Fruit fly (Drosophila melanogaster) whole organism, prepupa: ENCODE data around the gene CG9588.

Experiments used
- Blimp-1 ChIP-seq: fragments of 200-800 bp; sonication (Bioruptor generic); optimal IDR thresholded peaks from 3 replicates; lab custom pipeline; 2017; ENCODE audit warnings: missing biosample characterization, missing genetic modification characterization, mild to moderate bottlenecking, moderate library complexity, missing genetic modification reagents
- CG10631 ChIP-seq: fragments of 200-800 bp; sonication (Bioruptor generic); optimal IDR thresholded peaks from 2 replicates; lab custom pipeline; 2016; ENCODE audit warnings: missing biosample characterization, missing genetic modification characterization
- CG10669 ChIP-seq: fragments of 200-800 bp; sonication (Bioruptor generic); optimal IDR thresholded peaks from 3 replicates; lab custom pipeline; 2018; ENCODE audit warnings: missing biosample characterization, mild to moderate bottlenecking, missing genetic modification characterization, moderate library complexity
- CG11294 ChIP-seq: fragments of 200-800 bp; sonication (Bioruptor generic); IDR thresholded peaks from 2 replicates; pipeline ENCODE4 v1.3.6; 2022; ENCODE audit warnings: missing biosample characterization, missing genetic modification characterization
- CG11762 ChIP-seq: fragments of 200-800 bp; sonication (Bioruptor generic); optimal IDR thresholded peaks from 3 replicates; lab custom pipeline; 2016; ENCODE audit warnings: missing biosample characterization, missing genetic modification characterization; ENCODE audit not compliant: insufficient read depth
- CG11902 ChIP-seq: fragments of 200-800 bp; sonication (Bioruptor generic); optimal IDR thresholded peaks from 3 replicates; lab custom pipeline; 2016; ENCODE audit warnings: missing biosample characterization, missing genetic modification characterization
- CG15336 ChIP-seq: fragments of 200-800 bp; sonication (Bioruptor generic); IDR thresholded peaks from 2 replicates; pipeline ENCODE4 v1.3.6; 2022; ENCODE audit warnings: missing biosample characterization, missing genetic modification characterization
- CG1621 ChIP-seq: fragments of 200-800 bp; sonication (Bioruptor generic); optimal IDR thresholded peaks from 3 replicates; lab custom pipeline; 2018; ENCODE audit warnings: missing biosample characterization, mild to moderate bottlenecking, missing genetic modification characterization
- CG16779 ChIP-seq: fragments of 200-800 bp; sonication (Bioruptor generic); optimal IDR thresholded peaks from 3 replicates; lab custom pipeline; 2017; ENCODE audit warnings: missing biosample characterization, mild to moderate bottlenecking, missing genetic modification characterization
- CG3032 ChIP-seq: fragments of 200-800 bp; optimal IDR thresholded peaks from 2 replicates; lab custom pipeline; 2019; ENCODE audit warnings: missing biosample characterization, mild to moderate bottlenecking, missing genetic modification characterization, moderate library complexity
- CG34406 ChIP-seq: fragments of 200-800 bp; sonication (Bioruptor generic); optimal IDR thresholded peaks from 3 replicates; lab custom pipeline; 2016; ENCODE audit warnings: missing biosample characterization, missing genetic modification characterization
- CG4318 ChIP-seq: fragments of 200-800 bp; sonication (Bioruptor generic); optimal IDR thresholded peaks from 3 replicates; lab custom pipeline; 2017; ENCODE audit warnings: missing biosample characterization, mild to moderate bottlenecking, missing genetic modification characterization
- CG6808 ChIP-seq: fragments of 200-800 bp; sonication (Bioruptor generic); optimal IDR thresholded peaks from 3 replicates; lab custom pipeline; 2017; ENCODE audit warnings: missing biosample characterization, missing genetic modification characterization, mild to moderate bottlenecking, moderate library complexity, missing genetic modification reagents
- CG6854 ChIP-seq: fragments of 200-800 bp; sonication (Bioruptor generic); optimal IDR thresholded peaks from 2 replicates; lab custom pipeline; 2017; ENCODE audit warnings: missing biosample characterization, mild to moderate bottlenecking, missing genetic modification characterization
- CG7368 ChIP-seq: fragments of 200-800 bp; sonication (Bioruptor generic); optimal IDR thresholded peaks from 3 replicates; lab custom pipeline; 2016; ENCODE audit warnings: missing biosample characterization, missing genetic modification characterization
- CG8119 ChIP-seq: fragments of 200-800 bp; sonication (Bioruptor generic); IDR thresholded peaks from 3 replicates; pipeline ENCODE4 v1.3.6; 2022; ENCODE audit warnings: missing biosample characterization, missing genetic modification characterization
- CG8632 ChIP-seq: fragments of 200-800 bp; sonication (Bioruptor generic); optimal IDR thresholded peaks from 3 replicates; lab custom pipeline; 2016; ENCODE audit warnings: missing biosample characterization, missing genetic modification characterization
- CG9139 ChIP-seq: fragments of 200-800 bp; sonication (Bioruptor generic); optimal IDR thresholded peaks from 3 replicates; lab custom pipeline; 2017; ENCODE audit warnings: missing biosample characterization, mild to moderate bottlenecking, missing genetic modification characterization
- Eip75B ChIP-seq: fragments of 200-800 bp; sonication (Bioruptor generic); optimal IDR thresholded peaks from 3 replicates; lab custom pipeline; 2016; ENCODE audit warnings: missing biosample characterization, missing genetic modification characterization
- Eip78C ChIP-seq: fragments of 200-800 bp; sonication (Bioruptor generic); peaks from one replicate; lab custom pipeline; 2016; ENCODE audit warnings: missing biosample characterization, missing genetic modification characterization
- Ets21C ChIP-seq: fragments of 200-800 bp; sonication (Bioruptor generic); optimal IDR thresholded peaks from 3 replicates; lab custom pipeline; 2016; ENCODE audit warnings: missing biosample characterization, missing genetic modification characterization
- Gug ChIP-seq: fragments of 200-800 bp; sonication (Bioruptor generic); IDR thresholded peaks from 2 replicates; pipeline ENCODE4 v1.3.6; 2022; ENCODE audit warnings: missing biosample characterization, missing genetic modification characterization
- Hr38 ChIP-seq: sonication (Bioruptor generic); optimal IDR thresholded peaks from 2 replicates; lab custom pipeline; 2016; ENCODE audit warnings: missing biosample characterization, missing genetic modification characterization
- Hr39 ChIP-seq: fragments of 200-800 bp; sonication (Bioruptor generic); optimal IDR thresholded peaks from 2 replicates; lab custom pipeline; 2016; ENCODE audit warnings: missing biosample characterization, missing genetic modification characterization
- Hr4 ChIP-seq: fragments of 200-800 bp; sonication (Bioruptor generic); optimal IDR thresholded peaks from 3 replicates; lab custom pipeline; 2016; ENCODE audit warnings: missing biosample characterization, missing genetic modification characterization
- Lpt ChIP-seq: fragments of 200-800 bp; sonication (Bioruptor generic); optimal IDR thresholded peaks from 3 replicates; lab custom pipeline; 2016; ENCODE audit warnings: missing biosample characterization, missing genetic modification characterization
- OdsH ChIP-seq: fragments of 200-800 bp; sonication (Bioruptor generic); optimal IDR thresholded peaks from 3 replicates; lab custom pipeline; 2016; ENCODE audit warnings: missing biosample characterization, missing genetic modification characterization
- Smox ChIP-seq: fragments of 200-800 bp; sonication (Bioruptor generic); optimal IDR thresholded peaks from 3 replicates; lab custom pipeline; 2016; ENCODE audit warnings: missing biosample characterization, missing genetic modification characterization
- Sox102F ChIP-seq: fragments of 200-800 bp; sonication (Bioruptor generic); optimal IDR thresholded peaks from 2 replicates; lab custom pipeline; 2016; ENCODE audit warnings: missing biosample characterization, mild to moderate bottlenecking, missing genetic modification characterization
- Sox14 ChIP-seq: fragments of 200-800 bp; sonication (Bioruptor generic); optimal IDR thresholded peaks from 3 replicates; lab custom pipeline; 2016; ENCODE audit warnings: missing biosample characterization, missing genetic modification characterization
- Sox15 ChIP-seq: fragments of 200-800 bp; sonication (Bioruptor generic); optimal IDR thresholded peaks from 3 replicates; lab custom pipeline; 2016; ENCODE audit warnings: missing biosample characterization, missing genetic modification characterization
- acj6 ChIP-seq: fragments of 200-800 bp; sonication (Bioruptor generic); optimal IDR thresholded peaks from 3 replicates; lab custom pipeline; 2016; ENCODE audit warnings: missing biosample characterization, missing genetic modification characterization
- dac ChIP-seq: fragments of 200-800 bp; sonication (Bioruptor generic); optimal IDR thresholded peaks from 2 replicates; lab custom pipeline; 2017; ENCODE audit warnings: missing biosample characterization, mild to moderate bottlenecking, missing genetic modification characterization
- dsx ChIP-seq: fragments of 200-800 bp; optimal IDR thresholded peaks from 3 replicates; lab custom pipeline; 2019; ENCODE audit warnings: missing biosample characterization, mild to moderate bottlenecking, missing genetic modification characterization, moderate library complexity; ENCODE audit not compliant: poor library complexity, severe bottlenecking
- eg ChIP-seq: fragments of 200-800 bp; sonication (Bioruptor generic); IDR thresholded peaks from 3 replicates; pipeline ENCODE4 v1.3.6; 2022; ENCODE audit warnings: missing biosample characterization, missing genetic modification characterization
- esn ChIP-seq: fragments of 200-800 bp; sonication (Bioruptor generic); optimal IDR thresholded peaks from 2 replicates; lab custom pipeline; 2016; ENCODE audit warnings: missing biosample characterization, mild to moderate bottlenecking, missing genetic modification characterization, moderate library complexity
- fd59A ChIP-seq: fragments of 200-800 bp; sonication (Bioruptor generic); optimal IDR thresholded peaks from 2 replicates; lab custom pipeline; 2017; ENCODE audit warnings: missing biosample characterization, mild to moderate bottlenecking, missing genetic modification characterization, missing genetic modification reagents
- fkh ChIP-seq: fragments of 200-800 bp; sonication (Bioruptor generic); optimal IDR thresholded peaks from 3 replicates; lab custom pipeline; 2017; ENCODE audit warnings: missing biosample characterization, mild to moderate bottlenecking, missing genetic modification characterization, moderate library complexity
- lz ChIP-seq: fragments of 200-800 bp; sonication (Bioruptor generic); optimal IDR thresholded peaks from 3 replicates; lab custom pipeline; 2016; ENCODE audit warnings: missing biosample characterization, missing genetic modification characterization
- net ChIP-seq: fragments of 200-800 bp; sonication (Bioruptor generic); optimal IDR thresholded peaks from 3 replicates; lab custom pipeline; 2016; ENCODE audit warnings: missing biosample characterization, missing genetic modification characterization
- pdm3 ChIP-seq: fragments of 200-800 bp; sonication (Bioruptor generic); optimal IDR thresholded peaks from 3 replicates; lab custom pipeline; 2016; ENCODE audit warnings: missing biosample characterization, missing genetic modification characterization
- salr ChIP-seq, 2 experiments: fragments of 200-800 bp; sonication (Bioruptor generic); optimal IDR thresholded peaks; 3 replicates each; lab custom pipeline; 2016 to 2018; ENCODE audit warnings: missing biosample characterization in 2 of 2, missing genetic modification characterization in 2 of 2, mild to moderate bottlenecking in 1 of 2
- spab ChIP-seq: fragments of 200-800 bp; sonication (Bioruptor generic); optimal IDR thresholded peaks from 2 replicates; lab custom pipeline; 2017; ENCODE audit warnings: missing biosample characterization, mild to moderate bottlenecking, missing genetic modification characterization, missing genetic modification reagents
- ss ChIP-seq, 2 experiments: fragments of 200-800 bp; sonication (Bioruptor generic); optimal IDR thresholded peaks; 2 replicates in 1 of 2; 3 replicates in 1 of 2; lab custom pipeline; 2017 to 2018; ENCODE audit warnings: mild to moderate bottlenecking in 2 of 2, missing biosample characterization in 2 of 2, missing genetic modification characterization in 2 of 2, moderate library complexity in 1 of 2
- topi ChIP-seq: fragments of 200-800 bp; sonication (Bioruptor generic); optimal IDR thresholded peaks from 3 replicates; lab custom pipeline; 2016; ENCODE audit warnings: missing biosample characterization, missing genetic modification characterization
- vri ChIP-seq: fragments of 200-800 bp; sonication (Bioruptor generic); optimal IDR thresholded peaks from 3 replicates; lab custom pipeline; 2016; ENCODE audit warnings: missing biosample characterization, mild to moderate bottlenecking, missing genetic modification characterization

The CG9588 gene

dm6 chr3R:13715012-13715673 is 38.7 kb upstream of the CG9588 start, which contains the start of gene kmr (continued):
- TF ChIP-seq salr (GFP tag; optimal IDR thresholded peaks at IDR 0.05; lab: Kevin White, UChicago) = no peak
- no peak for TF ChIP-seq dac (GFP tag; lab: Kevin White, UChicago)
- no peak for TF ChIP-seq CG9139
- TF ChIP-seq Gug = no peak
- TF ChIP-seq Hr39 (GFP tag; lab: Kevin White, UChicago) = no peak
- TF ChIP-seq CG3032 (tag; lab: Kevin White, UChicago) = peak; percentile 13
- peak; percentile 81 for TF ChIP-seq Eip78C (GFP tag; lab: Kevin White, UChicago)
- no peak for TF ChIP-seq OdsH (GFP tag; lab: Kevin White, UChicago)
- no peak; the same call in 2 of the 3 replicates for TF ChIP-seq CG8119 (GFP tag; lab: Robert Waterston, UW)
- TF ChIP-seq Sox14 (GFP tag; lab: Kevin White, UChicago) = no peak
- TF ChIP-seq Ets21C = no peak
- peak; percentile 46 for TF ChIP-seq Eip75B (GFP tag; lab: Kevin White, UChicago)
- TF ChIP-seq Hr38 (GFP tag; lab: Kevin White, UChicago) = no peak
- no peak for TF ChIP-seq CG7368 (GFP tag; lab: Kevin White, UChicago)
- TF ChIP-seq CG1621 (tag; lab: Kevin White, UChicago) = peak; percentile 49
- no peak for TF ChIP-seq CG6854
- peak; percentile 48 for TF ChIP-seq net (GFP tag; lab: Kevin White, UChicago)
- TF ChIP-seq Sox15 (GFP tag; lab: Kevin White, UChicago) = no peak
- TF ChIP-seq dsx (GFP tag; lab: Kevin White, UChicago) = peak; percentile 58
- no peak for TF ChIP-seq lz (GFP tag; lab: Kevin White, UChicago)
- TF ChIP-seq eg (GFP tag; lab: Robert Waterston, UW) = peak; percentile 55; the same call in 2 of the 3 replicates
- peak; percentile 55 for TF ChIP-seq Sox102F (GFP tag; lab: Kevin White, UChicago)

DNA sequence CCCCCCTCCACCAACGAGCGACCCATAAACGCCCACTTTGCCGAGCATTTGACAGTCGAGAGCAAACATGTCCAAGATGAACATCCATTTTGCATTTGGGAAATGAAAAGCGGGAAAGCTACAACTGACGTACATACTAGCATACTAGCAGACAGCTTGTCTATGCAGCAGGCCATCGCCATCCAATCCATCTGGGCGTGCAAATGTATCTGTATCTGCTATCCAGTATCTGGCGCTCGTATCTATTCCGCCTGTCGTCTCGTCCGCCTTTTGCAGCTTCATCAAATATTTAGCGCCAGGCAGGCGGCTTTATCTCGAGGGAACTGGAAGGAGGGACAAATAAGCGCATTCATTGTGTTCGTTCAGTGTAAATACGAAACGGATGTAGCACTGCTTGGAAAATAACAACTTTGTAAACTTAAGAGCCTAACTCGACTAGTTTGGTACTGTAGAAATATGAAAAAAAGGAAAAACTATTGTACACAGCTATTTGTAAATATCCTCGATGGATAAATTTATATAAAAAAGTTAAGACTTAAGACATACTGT is 37.6 kb upstream of the CG9588 start:
- TF ChIP-seq Sox14 (GFP tag; lab: Kevin White, UChicago) = no peak
- TF ChIP-seq salr (GFP tag; optimal IDR thresholded peaks at IDR 0.05; lab: Kevin White, UChicago) = peak in 1 of 2 experiments; percentile 53
- peak; percentile 6 for TF ChIP-seq lz (GFP tag; lab: Kevin White, UChicago)
- TF ChIP-seq CG16779 (tag; lab: Kevin White, UChicago) = no peak
- peak; percentile 1 for TF ChIP-seq CG3032 (tag; lab: Kevin White, UChicago)
- TF ChIP-seq CG10669 (GFP tag; lab: Kevin White, UChicago) = peak; percentile 36
- TF ChIP-seq pdm3 (GFP tag; lab: Kevin White, UChicago) = no peak
- TF ChIP-seq Lpt (GFP tag; lab: Kevin White, UChicago) = no peak
- no peak for TF ChIP-seq Smox (GFP tag; lab: Kevin White, UChicago)
- no peak for TF ChIP-seq CG15336 (GFP tag; lab: Robert Waterston, UW)
- no peak for TF ChIP-seq CG9139
- peak; percentile 19 for TF ChIP-seq fd59A (GFP tag; lab: Kevin White, UChicago)
- no peak for TF ChIP-seq vri
- TF ChIP-seq dac (GFP tag; lab: Kevin White, UChicago) = no peak
- peak; percentile 70 for TF ChIP-seq Eip78C (GFP tag; lab: Kevin White, UChicago)
- peak; percentile 6 for TF ChIP-seq CG6808 (GFP tag; lab: Kevin White, UChicago)
- peak; percentile 52 for TF ChIP-seq Gug
- TF ChIP-seq CG11762 (GFP tag; lab: Kevin White, UChicago) = no peak
- no peak for TF ChIP-seq CG6854
- TF ChIP-seq ss (GFP tag; optimal IDR thresholded peaks at IDR 0.05; lab: Kevin White, UChicago) = no peak
- no peak for TF ChIP-seq topi
- no peak for TF ChIP-seq CG4318 (GFP tag; lab: Kevin White, UChicago)
- peak; percentile 8 for TF ChIP-seq CG10631 (GFP tag; lab: Kevin White, UChicago)
- peak; percentile 56 for TF ChIP-seq fkh
- TF ChIP-seq net (GFP tag; lab: Kevin White, UChicago) = no peak
- TF ChIP-seq CG11294 (GFP tag; lab: Robert Waterston, UW) = no peak
- no peak for TF ChIP-seq Sox102F (GFP tag; lab: Kevin White, UChicago)
- TF ChIP-seq Hr4 (GFP tag; lab: Kevin White, UChicago) = no peak
- no peak for TF ChIP-seq CG8119 (GFP tag; lab: Robert Waterston, UW)
- TF ChIP-seq CG8632 (GFP tag; lab: Kevin White, UChicago) = no peak
- peak; percentile 21 for TF ChIP-seq esn (GFP tag; lab: Kevin White, UChicago)
- no peak for TF ChIP-seq Sox15 (GFP tag; lab: Kevin White, UChicago)
- TF ChIP-seq acj6 (GFP tag; lab: Kevin White, UChicago) = no peak
- no peak for TF ChIP-seq CG11902 (GFP tag; lab: Kevin White, UChicago)
- TF ChIP-seq Blimp-1 (GFP tag; lab: Kevin White, UChicago) = no peak
- no peak for TF ChIP-seq spab
- TF ChIP-seq CG34406 = no peak
